Worm (Caenorhabditis elegans) whole organism, L3 larva: ENCODE results near the gene allo-1.
A peak's percentile ranks its signal among the peaks of the same experiment; 100 is the strongest.

ENCODE experiments used
- R02D3.7 ChIP-seq: fragments of 150-350 bp; optimal IDR thresholded peaks from 2 replicates; lab custom pipeline; 2014; ENCODE audit warnings: missing biosample characterization, missing genetic modification characterization
- aly-2 ChIP-seq: fragments of 150-350 bp; optimal IDR thresholded peaks from 2 replicates; lab custom pipeline; 2014; ENCODE audit warnings: missing biosample characterization, missing genetic modification characterization
- ceh-16 ChIP-seq: sonication (generic microtip); optimal IDR thresholded peaks from 2 replicates; lab custom pipeline; 2017; ENCODE audit warnings: missing biosample characterization, missing genetic modification characterization
- ceh-28 ChIP-seq: fragments of 150-350 bp; optimal IDR thresholded peaks from 2 replicates; lab custom pipeline; 2014; ENCODE audit warnings: missing biosample characterization, missing genetic modification reagents, missing genetic modification characterization
- ceh-82 ChIP-seq: fragments of 150-350 bp; optimal IDR thresholded peaks from 2 replicates; lab custom pipeline; 2014; ENCODE audit warnings: missing biosample characterization, missing genetic modification characterization
- daf-12 ChIP-seq: fragments of 150-350 bp; optimal IDR thresholded peaks from 2 replicates; lab custom pipeline; 2014; ENCODE audit warnings: missing biosample characterization, missing genetic modification reagents, missing genetic modification characterization
- elt-1 ChIP-seq: fragments of 150-350 bp; optimal IDR thresholded peaks from 2 replicates; lab custom pipeline; 2014; ENCODE audit warnings: missing biosample characterization, missing genetic modification characterization
- elt-2 ChIP-seq: sonication (generic microtip); optimal IDR thresholded peaks from 2 replicates; lab custom pipeline; 2016; ENCODE audit warnings: missing genetic modification reagents, mild to moderate bottlenecking, missing genetic modification characterization, missing compliant biosample characterization
- fkh-10 ChIP-seq: sonication (generic microtip); optimal IDR thresholded peaks from 2 replicates; lab custom pipeline; 2017; ENCODE audit warnings: missing biosample characterization, missing genetic modification reagents, missing genetic modification characterization
- fkh-2 ChIP-seq: fragments of 150-350 bp; optimal IDR thresholded peaks from 2 replicates; lab custom pipeline; 2014; ENCODE audit warnings: missing biosample characterization, missing genetic modification reagents, missing genetic modification characterization
- hmg-11 ChIP-seq: sonication (generic microtip); optimal IDR thresholded peaks from 2 replicates; lab custom pipeline; 2016; ENCODE audit warnings: missing genetic modification characterization, missing compliant biosample characterization
- jun-1 ChIP-seq: fragments of 150-350 bp; optimal IDR thresholded peaks from 2 replicates; lab custom pipeline; 2014; ENCODE audit warnings: missing biosample characterization, missing genetic modification reagents, missing genetic modification characterization
- lin-15B ChIP-seq: fragments of 150-350 bp; optimal IDR thresholded peaks from 2 replicates; lab custom pipeline; 2014; ENCODE audit warnings: missing biosample characterization, missing genetic modification characterization
- lin-39 ChIP-seq: fragments of 150-350 bp; optimal IDR thresholded peaks from 2 replicates; lab custom pipeline; 2018; ENCODE audit warnings: missing biosample characterization, missing genetic modification reagents, missing genetic modification characterization
- lsy-12 ChIP-seq: sonication (generic microtip); optimal IDR thresholded peaks from 2 replicates; lab custom pipeline; 2016; ENCODE audit warnings: mild to moderate bottlenecking, missing genetic modification characterization, missing compliant biosample characterization
- mdl-1 ChIP-seq: fragments of 150-350 bp; optimal IDR thresholded peaks from 2 replicates; lab custom pipeline; 2014; ENCODE audit warnings: missing biosample characterization, missing genetic modification characterization
- mml-1 ChIP-seq: fragments of 150-350 bp; sonication (generic microtip); optimal IDR thresholded peaks from 3 replicates; lab custom pipeline; 2014; ENCODE audit warnings: missing biosample characterization, missing genetic modification characterization
- nfya-1 ChIP-seq: sonication (generic microtip); optimal IDR thresholded peaks from 2 replicates; lab custom pipeline; 2017; ENCODE audit warnings: missing genetic modification characterization, mild to moderate bottlenecking, missing compliant biosample characterization, antibody characterized with exemption, moderate library complexity; ENCODE audit not compliant: insufficient read depth
- nhr-11 ChIP-seq: fragments of 150-350 bp; optimal IDR thresholded peaks from 2 replicates; lab custom pipeline; 2014; ENCODE audit warnings: missing biosample characterization, missing genetic modification characterization
- nhr-12 ChIP-seq: fragments of 150-350 bp; optimal IDR thresholded peaks from 2 replicates; lab custom pipeline; 2014; ENCODE audit warnings: missing biosample characterization, missing genetic modification characterization
- nhr-23 ChIP-seq: fragments of 150-350 bp; optimal IDR thresholded peaks from 2 replicates; lab custom pipeline; 2014; ENCODE audit warnings: missing biosample characterization, missing genetic modification reagents, missing genetic modification characterization
- nhr-237 ChIP-seq: fragments of 150-350 bp; optimal IDR thresholded peaks from 2 replicates; lab custom pipeline; 2014; ENCODE audit warnings: missing biosample characterization, missing genetic modification characterization
- nhr-25 ChIP-seq: sonication (generic microtip); optimal IDR thresholded peaks from 2 replicates; lab custom pipeline; 2017; ENCODE audit warnings: missing biosample characterization, missing genetic modification characterization
- nhr-28 ChIP-seq: fragments of 150-350 bp; optimal IDR thresholded peaks from 2 replicates; lab custom pipeline; 2014; ENCODE audit warnings: missing biosample characterization, missing genetic modification characterization
- nhr-43 ChIP-seq: sonication (generic microtip); optimal IDR thresholded peaks from 2 replicates; lab custom pipeline; 2016; ENCODE audit warnings: mild to moderate bottlenecking, missing genetic modification characterization, missing compliant biosample characterization; ENCODE audit not compliant: poor library complexity, severe bottlenecking
- nhr-67 ChIP-seq: fragments of 150-350 bp; optimal IDR thresholded peaks from 2 replicates; lab custom pipeline; 2014; ENCODE audit warnings: missing biosample characterization, missing genetic modification characterization
- nhr-76 ChIP-seq: fragments of 150-350 bp; sonication (generic microtip); optimal IDR thresholded peaks from 5 replicates; lab custom pipeline; 2014; ENCODE audit warnings: missing biosample characterization, missing genetic modification characterization
- nhr-77 ChIP-seq: fragments of 150-350 bp; optimal IDR thresholded peaks from 2 replicates; lab custom pipeline; 2014; ENCODE audit warnings: missing biosample characterization, missing genetic modification characterization
- pqm-1 ChIP-seq: fragments of 150-350 bp; optimal IDR thresholded peaks from 2 replicates; lab custom pipeline; 2017; ENCODE audit warnings: missing biosample characterization, missing genetic modification characterization, inconsistent platforms
- skn-1 ChIP-seq: fragments of 150-350 bp; optimal IDR thresholded peaks from 2 replicates; lab custom pipeline; 2014; ENCODE audit warnings: missing biosample characterization, missing genetic modification characterization
- tbx-2 ChIP-seq: sonication (generic microtip); optimal IDR thresholded peaks from 2 replicates; lab custom pipeline; 2016; ENCODE audit warnings: mild to moderate bottlenecking, missing genetic modification characterization, missing compliant biosample characterization
- unc-62 ChIP-seq: fragments of 150-350 bp; sonication (generic microtip); optimal IDR thresholded peaks from 4 replicates; lab custom pipeline; 2014; ENCODE audit warnings: missing biosample characterization, missing genetic modification reagents, missing genetic modification characterization
- ztf-11 ChIP-seq: fragments of 150-350 bp; optimal IDR thresholded peaks from 2 replicates; lab custom pipeline; 2014; ENCODE audit warnings: missing biosample characterization, missing genetic modification characterization
- ztf-4 ChIP-seq: fragments of 150-350 bp; optimal IDR thresholded peaks from 2 replicates; lab custom pipeline; 2014; ENCODE audit warnings: missing biosample characterization, missing genetic modification characterization

Gene allo-1

ce11 chrIV:10682155-10682749 lies 14.6 kb downstream of the allo-1 start, which contains the start of gene fmo-2:
TSS of gene fmo-2 (plus strand) at chrIV:10682524.
- no peak for TF ChIP-seq fkh-2 (tag; lab: Kevin White, UChicago)
- no peak for TF ChIP-seq nhr-25
- TF ChIP-seq nhr-67 (tag; lab: Kevin White, UChicago), result no peak
- peak; percentile 43 for TF ChIP-seq elt-2
- TF ChIP-seq unc-62 (GFP tag; lab: Kevin White, UChicago), result no peak
- TF ChIP-seq pqm-1 (tag; lab: Kevin White, UChicago), result peak; percentile 91
- peak; percentile 15 for TF ChIP-seq nhr-43 (tag; lab: Kevin White, UChicago)
- TF ChIP-seq mdl-1 (tag; lab: Kevin White, UChicago), result peak; percentile 29
- peak; percentile 81 for TF ChIP-seq jun-1 (tag; lab: Kevin White, UChicago)

ce11 chrIV:10680379-10680778 lies 16.5 kb downstream of the allo-1 start, which contains the start of gene K08C7.4:
TSS of gene K08C7.4 (minus strand) at chrIV:10680479.
- TF ChIP-seq nhr-23 (tag; lab: Kevin White, UChicago), result no peak
- TF ChIP-seq nhr-11 (tag; lab: Kevin White, UChicago), result no peak
- no peak for TF ChIP-seq nhr-237
- no peak for TF ChIP-seq ceh-28 (tag; lab: Kevin White, UChicago)
- no peak for TF ChIP-seq mml-1 (tag; lab: Kevin White, UChicago)
- TF ChIP-seq nhr-67 (tag; lab: Kevin White, UChicago), result no peak
- no peak for TF ChIP-seq tbx-2 (tag; lab: Kevin White, UChicago)
- no peak for TF ChIP-seq nhr-77
- no peak for TF ChIP-seq jun-1 (tag; lab: Kevin White, UChicago)
- no peak for TF ChIP-seq unc-62 (GFP tag; lab: Kevin White, UChicago)
- no peak for TF ChIP-seq lin-39
- no peak for TF ChIP-seq lin-15B (tag; lab: Kevin White, UChicago)
- no peak for TF ChIP-seq hmg-11 (tag; lab: Kevin White, UChicago)
- TF ChIP-seq pqm-1 (tag; lab: Kevin White, UChicago), result no peak
- TF ChIP-seq aly-2 (tag; lab: Kevin White, UChicago), result no peak
- no peak for TF ChIP-seq ztf-4
- no peak for TF ChIP-seq nfya-1 (tag; lab: Kevin White, UChicago)
- no peak for TF ChIP-seq R02D3.7
- no peak for TF ChIP-seq daf-12 (tag; lab: Kevin White, UChicago)
- no peak for TF ChIP-seq fkh-10 (GFP tag; lab: Kevin White, UChicago)

DNA sequence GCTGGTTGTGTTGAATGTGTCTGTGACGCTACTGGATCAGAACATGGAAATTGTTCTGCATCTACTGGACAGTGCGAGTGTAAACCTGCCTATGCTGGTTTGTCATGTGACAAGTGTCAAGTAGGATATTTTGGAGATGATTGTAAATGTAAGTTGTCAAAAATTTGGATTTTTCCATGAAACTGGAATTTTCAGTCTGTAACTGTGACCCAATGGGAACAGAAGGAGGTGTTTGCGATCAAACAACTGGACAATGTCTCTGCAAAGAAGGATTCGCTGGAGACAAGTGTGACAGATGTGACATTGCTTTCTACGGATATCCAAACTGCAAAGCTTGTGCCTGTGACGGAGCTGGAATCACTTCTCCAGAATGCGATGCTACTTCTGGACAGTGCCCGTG lies 28.3 kb downstream of the allo-1 start:
- TF ChIP-seq skn-1 (tag; lab: Kevin White, UChicago) (no peak), fkh-10 (GFP tag; lab: Kevin White, UChicago) (no peak), hmg-11 (tag; lab: Kevin White, UChicago) (no peak), mdl-1 (tag; lab: Kevin White, UChicago) (no peak), ceh-28 (tag; lab: Kevin White, UChicago) (no peak), pqm-1 (tag; lab: Kevin White, UChicago) (no peak), elt-1 (tag; lab: Kevin White, UChicago) (no peak), nhr-28 (tag; lab: Kevin White, UChicago) (no peak), tbx-2 (tag; lab: Kevin White, UChicago) (no peak), ztf-4 (no peak)

- TF ChIP-seq nhr-237 (no peak), hmg-11 (tag; lab: Kevin White, UChicago) (no peak), elt-2 (no peak), ceh-82 (tag; lab: Kevin White, UChicago) (no peak)
Observed at ce11 chrIV:10666523-10666922, 30.3 kb downstream of the allo-1 start, which contains the start of gene epi-1. TSS of gene epi-1 (plus strand) at chrIV:10666823.

DNA sequence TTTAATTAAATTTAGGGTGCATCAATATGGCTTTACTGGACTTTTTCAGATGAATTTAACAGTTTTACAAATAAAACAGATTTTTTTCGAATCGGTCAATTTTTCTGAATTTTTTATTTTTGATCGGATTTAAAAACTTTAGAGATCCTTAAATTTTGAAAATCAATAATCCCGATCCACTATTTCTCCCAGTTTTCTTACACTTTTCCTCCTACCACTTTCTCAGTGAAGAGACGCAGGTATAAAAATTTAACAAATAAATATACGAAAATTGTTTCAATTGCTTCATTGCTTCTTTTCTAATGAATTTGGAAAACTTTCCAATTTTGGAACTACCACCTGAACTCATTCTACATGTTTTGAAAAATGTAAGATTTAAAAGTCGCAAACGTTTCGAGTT lies 32.7 kb downstream of the allo-1 start, which contains the start of gene K08C7.7:
K08C7.7 (plus strand) TSS at position 301 of the 400 bp plus-strand sequence.
- TF ChIP-seq nhr-11 (tag; lab: Kevin White, UChicago) (no peak), ceh-16 (tag; lab: Kevin White, UChicago) (no peak), ceh-82 (tag; lab: Kevin White, UChicago) (no peak), pqm-1 (tag; lab: Kevin White, UChicago) (no peak), mml-1 (tag; lab: Kevin White, UChicago) (no peak), nhr-43 (tag; lab: Kevin White, UChicago) (no peak), nhr-77 (no peak), lsy-12 (tag; lab: Kevin White, UChicago) (no peak), ztf-11 (no peak), lin-39 (no peak), nhr-76 (tag; lab: Kevin White, UChicago) (no peak), nhr-12 (tag; lab: Kevin White, UChicago) (no peak), ceh-28 (tag; lab: Kevin White, UChicago) (no peak)
